Worm (Caenorhabditis elegans): Measurements from ENCODE around the gene epg-7.

epg-7 gene

DNA sequence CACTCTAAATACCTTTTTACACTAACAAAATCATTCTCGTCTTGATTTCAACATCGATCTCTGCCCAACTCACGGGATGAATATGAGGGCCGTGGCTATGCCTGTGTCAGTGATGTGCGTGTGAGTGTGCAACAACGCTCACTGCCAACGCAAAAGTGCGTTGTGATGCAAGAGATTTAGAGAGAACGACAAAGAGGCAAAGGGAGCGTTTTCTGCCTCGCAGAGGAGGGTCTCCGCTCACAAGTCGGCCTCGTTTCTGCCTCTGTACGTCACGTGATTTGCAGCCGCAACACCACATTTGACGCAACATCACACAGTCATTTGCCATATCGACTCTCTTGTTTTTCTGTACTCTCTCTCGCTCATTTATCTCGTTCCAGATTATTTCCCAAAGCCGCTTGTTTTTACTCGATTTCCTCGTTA lies at the start of gene epg-7:
epg-7 (plus strand) TSS at position 413 of the 423 bp plus-strand sequence.
- no peak for TF ChIP-seq M03D4.4 (tag; optimal IDR thresholded peaks at IDR 0.05)
- peak; percentile 49 for TF ChIP-seq nhr-2 (tag; optimal IDR thresholded peaks at IDR 0.05)
- TF ChIP-seq mab-5 (tag; optimal IDR thresholded peaks at IDR 0.05), result no peak
- no peak for TF ChIP-seq tbx-8 (GFP tag; optimal IDR thresholded peaks at IDR 0.05)
- peak; percentile 67 for TF ChIP-seq ces-1 (GFP tag; optimal IDR thresholded peaks at IDR 0.05)
- peak; percentile 35 for TF ChIP-seq lin-32 (GFP tag; optimal IDR thresholded peaks at IDR 0.05)
- peak; percentile 79 for TF ChIP-seq lin-13 (tag; optimal IDR thresholded peaks at IDR 0.05)
- TF ChIP-seq nhr-237 (tag; optimal IDR thresholded peaks at IDR 0.05), result peak; percentile 77
- TF ChIP-seq unc-62 (GFP tag; optimal IDR thresholded peaks at IDR 0.05), result peak; percentile 74
- TF ChIP-seq ztf-11 (tag; optimal IDR thresholded peaks at IDR 0.05), result peak; percentile 36
- no peak for TF ChIP-seq nhr-28 (tag; optimal IDR thresholded peaks at IDR 0.05)
- TF ChIP-seq unc-39 (tag; optimal IDR thresholded peaks at IDR 0.05), result no peak
- peak; percentile 52 for TF ChIP-seq drap-1 (GFP tag; optimal IDR thresholded peaks at IDR 0.05)
- peak; percentile 84 for TF ChIP-seq mep-1 (tag; optimal IDR thresholded peaks at IDR 0.05)
- no peak for TF ChIP-seq elt-3 (tag; optimal IDR thresholded peaks at IDR 0.05)
- TF ChIP-seq ham-2 (GFP tag; optimal IDR thresholded peaks at IDR 0.05), result peak; percentile 61
- peak; percentile 90 for TF ChIP-seq pha-4 (tag; optimal IDR thresholded peaks at IDR 0.05)
- TF ChIP-seq zip-8 (tag; optimal IDR thresholded peaks at IDR 0.05), result peak; percentile 10
- TF ChIP-seq ceh-43 (GFP tag; optimal IDR thresholded peaks at IDR 0.05), result no peak
- TF ChIP-seq snpc-4 (tag; optimal IDR thresholded peaks at IDR 0.05), result no peak
- TF ChIP-seq hlh-1 (tag; optimal IDR thresholded peaks at IDR 0.05), result peak; percentile 82
- TF ChIP-seq sptf-1 (tag; optimal IDR thresholded peaks at IDR 0.05), result peak; percentile 28
- no peak for TF ChIP-seq blmp-1 (tag; optimal IDR thresholded peaks at IDR 0.05)
- peak; percentile 93 for TF ChIP-seq unc-120 (tag; optimal IDR thresholded peaks at IDR 0.05; ENCODE audit: poor library complexity, severe bottlenecking)
- TF ChIP-seq nhr-12 (tag; optimal IDR thresholded peaks at IDR 0.05), result no peak
- TF ChIP-seq nhr-76 (tag; optimal IDR thresholded peaks at IDR 0.05), result no peak
- TF ChIP-seq sem-2 (GFP tag; optimal IDR thresholded peaks at IDR 0.05), result no peak
- peak; percentile 26 for TF ChIP-seq elt-1 (tag; optimal IDR thresholded peaks at IDR 0.05; ENCODE audit: borderline replicate concordance, insufficient read depth)
- no peak for TF ChIP-seq flh-1 (GFP tag; optimal IDR thresholded peaks at IDR 0.05)
- TF ChIP-seq lsy-2 (tag; optimal IDR thresholded peaks at IDR 0.05), result peak; percentile 68
- TF ChIP-seq mls-2 (tag; optimal IDR thresholded peaks at IDR 0.05), result peak; percentile 64
- TF ChIP-seq cnd-1 (tag; optimal IDR thresholded peaks at IDR 0.05), result peak; percentile 66
- TF ChIP-seq ceh-83 (GFP tag; optimal IDR thresholded peaks at IDR 0.05), result no peak
- TF ChIP-seq ceh-39 (tag; optimal IDR thresholded peaks at IDR 0.05), result peak; percentile 78
- TF ChIP-seq bed-3 (GFP tag; optimal IDR thresholded peaks at IDR 0.05), result no peak

DNA sequence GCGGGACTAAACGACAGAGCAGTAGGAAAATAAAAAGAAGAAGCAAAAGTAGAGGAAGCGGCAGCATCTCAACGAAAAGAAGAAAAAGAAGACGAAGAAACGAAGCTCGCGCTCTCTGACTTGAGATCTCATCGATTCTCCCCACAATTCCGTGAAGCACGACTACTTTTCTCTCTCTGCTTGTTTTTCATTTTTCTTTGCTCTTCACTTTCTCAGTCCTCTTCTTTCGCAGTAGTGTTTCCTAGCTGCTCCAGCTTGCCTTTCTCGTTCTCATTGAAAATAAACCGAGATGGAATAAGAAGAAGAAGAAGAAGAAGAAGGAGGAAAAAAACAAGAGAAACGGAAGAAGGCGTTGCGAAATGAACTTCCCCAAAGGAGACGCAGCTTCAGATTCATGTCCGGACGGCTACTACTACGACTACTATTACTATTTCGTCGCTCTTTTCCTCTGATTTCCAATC lies 49.8 kb upstream of the epg-7 start:
- TF ChIP-seq unc-62 (GFP tag; optimal IDR thresholded peaks at IDR 0.05) (no peak), zip-8 (tag; optimal IDR thresholded peaks at IDR 0.05) (no peak), ceh-83 (GFP tag; optimal IDR thresholded peaks at IDR 0.05) (no peak), cnd-1 (tag; optimal IDR thresholded peaks at IDR 0.05) (no peak), snpc-4 (tag; optimal IDR thresholded peaks at IDR 0.05) (no peak), lin-32 (GFP tag; optimal IDR thresholded peaks at IDR 0.05) (no peak), ces-1 (GFP tag; optimal IDR thresholded peaks at IDR 0.05) (peak; percentile 69), tbx-8 (GFP tag; optimal IDR thresholded peaks at IDR 0.05) (no peak), sem-2 (GFP tag; optimal IDR thresholded peaks at IDR 0.05) (no peak), elt-3 (tag; optimal IDR thresholded peaks at IDR 0.05) (no peak), nhr-237 (tag; optimal IDR thresholded peaks at IDR 0.05) (no peak), lsy-2 (tag; optimal IDR thresholded peaks at IDR 0.05) (no peak), sptf-1 (tag; optimal IDR thresholded peaks at IDR 0.05) (no peak), lin-13 (tag; optimal IDR thresholded peaks at IDR 0.05) (no peak), unc-39 (tag; optimal IDR thresholded peaks at IDR 0.05) (peak; percentile 60), hlh-1 (tag; optimal IDR thresholded peaks at IDR 0.05) (no peak)

DNA sequence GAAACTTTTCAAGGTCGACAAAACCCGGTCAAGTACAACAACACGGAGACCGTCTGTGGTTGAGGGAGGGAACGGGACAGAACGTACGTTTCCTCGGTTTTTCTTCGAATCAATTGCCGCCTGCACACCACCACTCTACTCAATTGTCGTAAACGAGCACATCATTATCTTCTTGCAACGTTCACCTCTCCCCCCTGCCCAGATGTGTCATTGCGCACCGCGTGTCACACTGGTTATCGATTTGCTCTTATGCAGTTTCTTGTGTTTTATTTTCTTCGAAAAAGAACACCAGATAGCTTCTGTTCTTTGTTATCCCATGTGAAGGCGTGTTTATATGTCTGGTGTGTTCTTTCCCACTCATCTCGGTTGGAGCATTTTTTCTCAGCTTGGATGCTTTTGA lies 44.9 kb upstream of the epg-7 start:
- TF ChIP-seq elt-1 (tag; optimal IDR thresholded peaks at IDR 0.05; ENCODE audit: borderline replicate concordance, insufficient read depth) (no peak), ces-1 (GFP tag; optimal IDR thresholded peaks at IDR 0.05) (peak; percentile 6), nhr-12 (tag; optimal IDR thresholded peaks at IDR 0.05) (no peak), unc-39 (tag; optimal IDR thresholded peaks at IDR 0.05) (peak; percentile 4), sptf-1 (tag; optimal IDR thresholded peaks at IDR 0.05) (no peak), ceh-39 (tag; optimal IDR thresholded peaks at IDR 0.05) (peak; percentile 3), zip-8 (tag; optimal IDR thresholded peaks at IDR 0.05) (no peak)
